Worm (Caenorhabditis elegans): ENCODE measurements around the gene F20D12.7.
A peak's percentile ranks its signal among the peaks of the same experiment; 100 is the strongest.

The F20D12.7 gene

ce11 chrIV:7902221-7902904 lies 36.4 kb downstream of the F20D12.7 start, which contains the start of gene arp-11 (continued):
- no peak for TF ChIP-seq ets-5 (GFP tag; IDR thresholded peaks at IDR 0.05)
- TF ChIP-seq C16A3.4 (tag; optimal IDR thresholded peaks at IDR 0.05), result peak; percentile 89
- no peak for TF ChIP-seq zip-4 (GFP tag; optimal IDR thresholded peaks at IDR 0.05)
- peak; percentile 67 for TF ChIP-seq blmp-1 (tag; optimal IDR thresholded peaks at IDR 0.05)
- no peak for TF ChIP-seq nhr-76 (tag; optimal IDR thresholded peaks at IDR 0.05)
- TF ChIP-seq snpc-4 (tag; optimal IDR thresholded peaks at IDR 0.05), result peak; percentile 47
- no peak for TF ChIP-seq sox-4 (tag; optimal IDR thresholded peaks at IDR 0.05)
- TF ChIP-seq lir-3 (tag; optimal IDR thresholded peaks at IDR 0.05; ENCODE audit: poor library complexity), result peak; percentile 35
- no peak for TF ChIP-seq ceh-90 (tag; optimal IDR thresholded peaks at IDR 0.05)
- peak; percentile 66 to 77 for TF ChIP-seq efl-1 (optimal IDR thresholded peaks at IDR 0.05)
- peak; percentile 74 to 95 for TF ChIP-seq efl-1 (GFP tag; optimal IDR thresholded peaks at IDR 0.05 in 1 of 2)
- peak; percentile 46 for TF ChIP-seq unc-86 (tag; optimal IDR thresholded peaks at IDR 0.05)
- peak; percentile 85 for TF ChIP-seq mep-1 (tag; optimal IDR thresholded peaks at IDR 0.05)
- peak; percentile 18 for TF ChIP-seq ama-1 (optimal IDR thresholded peaks at IDR 0.05)
- TF ChIP-seq lin-13 (GFP tag; optimal IDR thresholded peaks at IDR 0.05), result peak; percentile 42
- peak; percentile 77 for TF ChIP-seq unc-130 (tag; optimal IDR thresholded peaks at IDR 0.05)
- TF ChIP-seq dpl-1 (GFP tag; optimal IDR thresholded peaks at IDR 0.05), result peak; percentile 72 to 78 (median 76)
- no peak for TF ChIP-seq unc-98 (GFP tag; IDR thresholded peaks at IDR 0.05)
- TF ChIP-seq nhr-12 (tag; optimal IDR thresholded peaks at IDR 0.05), result no peak
- TF ChIP-seq nhr-71 (tag; optimal IDR thresholded peaks at IDR 0.05), result peak; percentile 87
- TF ChIP-seq rnt-1 (tag; optimal IDR thresholded peaks at IDR 0.05), result peak; percentile 55
- TF ChIP-seq xbp-1 (tag; optimal IDR thresholded peaks at IDR 0.05), result peak; percentile 77
- TF ChIP-seq lin-14 (GFP tag; optimal IDR thresholded peaks at IDR 0.05), result peak; percentile 86
- TF ChIP-seq lsy-2 (tag; optimal IDR thresholded peaks at IDR 0.05), result peak; percentile 97 to 99
- TF ChIP-seq fkh-4 (tag; optimal IDR thresholded peaks at IDR 0.05; ENCODE audit: borderline replicate concordance), result no peak
- TF ChIP-seq sptf-1 (tag; optimal IDR thresholded peaks at IDR 0.05), result no peak
- no peak for TF ChIP-seq ceh-63 (GFP tag; optimal IDR thresholded peaks at IDR 0.05)
- peak; percentile 79 for TF ChIP-seq nhr-20 (tag; optimal IDR thresholded peaks at IDR 0.05)
- peak; percentile 94 for TF ChIP-seq elt-2 (tag; optimal IDR thresholded peaks at IDR 0.05)
- peak; percentile 64 for TF ChIP-seq tbx-2 (tag; optimal IDR thresholded peaks at IDR 0.05)
- TF ChIP-seq F16B12.6 (tag; optimal IDR thresholded peaks at IDR 0.05), result peak; percentile 94
- peak; percentile 87 for TF ChIP-seq snu-23 (GFP tag; optimal IDR thresholded peaks at IDR 0.05)
- TF ChIP-seq skn-1 (tag; optimal IDR thresholded peaks at IDR 0.05), result peak; percentile 70
- TF ChIP-seq fos-1 (tag; optimal IDR thresholded peaks at IDR 0.05), result peak; percentile 21
- TF ChIP-seq hlh-4 (tag; optimal IDR thresholded peaks at IDR 0.05), result no peak
- TF ChIP-seq unc-30 (tag; optimal IDR thresholded peaks at IDR 0.05), result no peak
- no peak for TF ChIP-seq lin-39 (tag; optimal IDR thresholded peaks at IDR 0.05)
- TF ChIP-seq vab-15 (tag; optimal IDR thresholded peaks at IDR 0.05), result no peak
- TF ChIP-seq mdl-1 (tag; optimal IDR thresholded peaks at IDR 0.05), result peak in 1 of 2 experiments; percentile 71
- TF ChIP-seq lin-15B (tag; optimal IDR thresholded peaks at IDR 0.05), result peak; percentile 5
- peak; percentile 74 for TF ChIP-seq fkh-8 (tag; optimal IDR thresholded peaks at IDR 0.05)
- TF ChIP-seq dsc-1 (tag; optimal IDR thresholded peaks at IDR 0.05), result peak; percentile 63
- TF ChIP-seq aha-1 (tag; optimal IDR thresholded peaks at IDR 0.05), result no peak
- peak; percentile 57 for TF ChIP-seq mef-2 (tag; optimal IDR thresholded peaks at IDR 0.05)
- no peak for TF ChIP-seq nhr-28 (tag; optimal IDR thresholded peaks at IDR 0.05)
- no peak for TF ChIP-seq hpl-2 (GFP tag; optimal IDR thresholded peaks at IDR 0.05)
- no peak for TF ChIP-seq egl-27 (tag; optimal IDR thresholded peaks at IDR 0.05)
- peak; percentile 81 to 88 for TF ChIP-seq lin-35 (GFP tag; optimal IDR thresholded peaks at IDR 0.05)
- TF ChIP-seq nhr-85 (tag), result peak; percentile 22
- TF ChIP-seq nhr-19 (GFP tag; conservative IDR thresholded peaks at IDR 0.05), result peak; percentile 70
- no peak for TF ChIP-seq ceh-88 (GFP tag; IDR thresholded peaks at IDR 0.05)
- TF ChIP-seq ztf-4 (tag; optimal IDR thresholded peaks at IDR 0.05), result peak; percentile 50
- TF ChIP-seq nhr-77 (tag; optimal IDR thresholded peaks at IDR 0.05), result peak; percentile 40
- TF ChIP-seq nhr-237 (tag; optimal IDR thresholded peaks at IDR 0.05), result no peak

Measured in whole organism, L1 larva.